Fruit fly (Drosophila melanogaster): ENCODE data around the gene CG32440.

CG32440 gene

dm6 chr3L:21385699-21386098 lies 25.7 kb downstream of the CG32440 start:
- TF ChIP-seq Ets98B (GFP tag; IDR thresholded peaks at IDR 0.05), result no peak

- no peak for TF ChIP-seq gl (tag; optimal IDR thresholded peaks at IDR 0.05)
- no peak for TF ChIP-seq rn (GFP tag; IDR thresholded peaks at IDR 0.05)
- no peak for TF ChIP-seq CG9948 (tag; optimal IDR thresholded peaks at IDR 0.05)
- TF ChIP-seq EcR (GFP tag; optimal IDR thresholded peaks at IDR 0.05), result no peak
- TF ChIP-seq CG10348 (GFP tag; IDR thresholded peaks at IDR 0.05), result no peak
- TF ChIP-seq CG34367 (tag; optimal IDR thresholded peaks at IDR 0.05), result no peak
These were observed 26.9 kb downstream of the CG32440 start for dm6 chr3L:21386917-21387316.

dm6 chr3L:21388824-21389223 lies 28.8 kb downstream of the CG32440 start:
- TF ChIP-seq Pif1B (GFP tag; optimal IDR thresholded peaks at IDR 0.05) (no peak), D1 (tag; optimal IDR thresholded peaks at IDR 0.05) (no peak), CG9948 (tag; optimal IDR thresholded peaks at IDR 0.05) (no peak), gl (tag; optimal IDR thresholded peaks at IDR 0.05) (no peak), Snoo (tag; optimal IDR thresholded peaks at IDR 0.05) (no peak), EcR (GFP tag; optimal IDR thresholded peaks at IDR 0.05) (no peak), CG34367 (tag; optimal IDR thresholded peaks at IDR 0.05) (no peak), CG4496 (GFP tag; IDR thresholded peaks at IDR 0.05) (no peak), CG8159 (tag; optimal IDR thresholded peaks at IDR 0.05) (no peak), CG17806 (tag; optimal IDR thresholded peaks at IDR 0.05) (no peak), Pif1A (GFP tag; optimal IDR thresholded peaks at IDR 0.05) (no peak), CG12605 (GFP tag; IDR thresholded peaks at IDR 0.05) (no peak)

dm6 chr3L:21389758-21390157 lies 29.8 kb downstream of the CG32440 start:
- no peak for TF ChIP-seq Pif1A (GFP tag; optimal IDR thresholded peaks at IDR 0.05)
- TF ChIP-seq fd96Ca (GFP tag; IDR thresholded peaks at IDR 0.05), result no peak
- no peak for TF ChIP-seq CG34367 (tag; optimal IDR thresholded peaks at IDR 0.05)
- no peak for TF ChIP-seq Snoo (tag; optimal IDR thresholded peaks at IDR 0.05)
- TF ChIP-seq CG4496 (GFP tag; IDR thresholded peaks at IDR 0.05), result no peak
- no peak for TF ChIP-seq CG17806 (tag; optimal IDR thresholded peaks at IDR 0.05)
- TF ChIP-seq CG15710 (tag; optimal IDR thresholded peaks at IDR 0.05), result no peak
- no peak for TF ChIP-seq EcR (GFP tag; optimal IDR thresholded peaks at IDR 0.05)
- no peak for TF ChIP-seq CG8301 (tag; optimal IDR thresholded peaks at IDR 0.05)
- TF ChIP-seq CG13204 (GFP tag; optimal IDR thresholded peaks at IDR 0.05), result no peak
- TF ChIP-seq Ets98B (GFP tag; IDR thresholded peaks at IDR 0.05), result no peak
- TF ChIP-seq CG10348 (GFP tag; IDR thresholded peaks at IDR 0.05), result no peak
- TF ChIP-seq rn (GFP tag; IDR thresholded peaks at IDR 0.05), result no peak
- no peak for TF ChIP-seq gl (tag; optimal IDR thresholded peaks at IDR 0.05)
- no peak for TF ChIP-seq CG9948 (tag; optimal IDR thresholded peaks at IDR 0.05)
- TF ChIP-seq D1 (tag; optimal IDR thresholded peaks at IDR 0.05), result no peak

dm6 chr3L:21390431-21390830 lies 30.5 kb downstream of the CG32440 start:
- no peak for TF ChIP-seq CG34367 (tag; optimal IDR thresholded peaks at IDR 0.05)
- TF ChIP-seq gl (tag; optimal IDR thresholded peaks at IDR 0.05), result no peak
- no peak for TF ChIP-seq Pif1B (GFP tag; optimal IDR thresholded peaks at IDR 0.05)
- TF ChIP-seq CG17806 (tag; optimal IDR thresholded peaks at IDR 0.05), result no peak
- TF ChIP-seq CG9948 (tag; optimal IDR thresholded peaks at IDR 0.05), result no peak
- TF ChIP-seq CG14655 (GFP tag; optimal IDR thresholded peaks at IDR 0.05), result no peak
- TF ChIP-seq CG15710 (tag; optimal IDR thresholded peaks at IDR 0.05), result no peak
- no peak for TF ChIP-seq Pif1A (GFP tag; optimal IDR thresholded peaks at IDR 0.05)
- TF ChIP-seq CG12605 (GFP tag; IDR thresholded peaks at IDR 0.05), result no peak
- no peak for TF ChIP-seq CG8301 (tag; optimal IDR thresholded peaks at IDR 0.05)
- TF ChIP-seq Ets98B (GFP tag; IDR thresholded peaks at IDR 0.05), result no peak
- TF ChIP-seq CG13204 (GFP tag; optimal IDR thresholded peaks at IDR 0.05), result no peak
- TF ChIP-seq CG32121 (GFP tag; IDR thresholded peaks at IDR 0.05), result no peak
- no peak for TF ChIP-seq CG8159 (tag; optimal IDR thresholded peaks at IDR 0.05)
- TF ChIP-seq EcR (GFP tag; optimal IDR thresholded peaks at IDR 0.05), result no peak
- no peak for TF ChIP-seq Snoo (tag; optimal IDR thresholded peaks at IDR 0.05)

dm6 chr3L:21398156-21398555 lies 38.2 kb downstream of the CG32440 start:
- no peak for TF ChIP-seq CG10348 (GFP tag; IDR thresholded peaks at IDR 0.05)
- TF ChIP-seq D1 (tag; optimal IDR thresholded peaks at IDR 0.05), result no peak
- no peak for TF ChIP-seq CG8159 (tag; optimal IDR thresholded peaks at IDR 0.05)
- no peak for TF ChIP-seq gl (tag; optimal IDR thresholded peaks at IDR 0.05)
- TF ChIP-seq Pif1B (GFP tag; optimal IDR thresholded peaks at IDR 0.05), result no peak
- TF ChIP-seq Snoo (tag; optimal IDR thresholded peaks at IDR 0.05), result no peak
- no peak for TF ChIP-seq EcR (GFP tag; optimal IDR thresholded peaks at IDR 0.05)
- TF ChIP-seq Ets98B (GFP tag; IDR thresholded peaks at IDR 0.05), result no peak
- TF ChIP-seq CG4496 (GFP tag; IDR thresholded peaks at IDR 0.05), result no peak
- no peak for TF ChIP-seq CG15710 (tag; optimal IDR thresholded peaks at IDR 0.05)
- TF ChIP-seq CG32121 (GFP tag; IDR thresholded peaks at IDR 0.05), result no peak
- no peak for TF ChIP-seq CG12605 (GFP tag; IDR thresholded peaks at IDR 0.05)
- no peak for TF ChIP-seq Pif1A (GFP tag; optimal IDR thresholded peaks at IDR 0.05)
- no peak for TF ChIP-seq fd96Ca (GFP tag; IDR thresholded peaks at IDR 0.05)
- TF ChIP-seq CG17806 (tag; optimal IDR thresholded peaks at IDR 0.05), result no peak
- TF ChIP-seq CG9948 (tag; optimal IDR thresholded peaks at IDR 0.05), result no peak
- no peak for TF ChIP-seq CG13204 (GFP tag; optimal IDR thresholded peaks at IDR 0.05)
- no peak for TF ChIP-seq CG34367 (tag; optimal IDR thresholded peaks at IDR 0.05)
- no peak for TF ChIP-seq CG14655 (GFP tag; optimal IDR thresholded peaks at IDR 0.05)

dm6 chr3L:21400206-21400605 lies 40.2 kb downstream of the CG32440 start:
- TF ChIP-seq CG8159 (tag; optimal IDR thresholded peaks at IDR 0.05) (no peak), CG13204 (GFP tag; optimal IDR thresholded peaks at IDR 0.05) (no peak), CG9948 (tag; optimal IDR thresholded peaks at IDR 0.05) (no peak)
